Worm (Caenorhabditis elegans): ENCODE measurements around the gene Y10G11A.1.

Y10G11A.1 gene

DNA sequence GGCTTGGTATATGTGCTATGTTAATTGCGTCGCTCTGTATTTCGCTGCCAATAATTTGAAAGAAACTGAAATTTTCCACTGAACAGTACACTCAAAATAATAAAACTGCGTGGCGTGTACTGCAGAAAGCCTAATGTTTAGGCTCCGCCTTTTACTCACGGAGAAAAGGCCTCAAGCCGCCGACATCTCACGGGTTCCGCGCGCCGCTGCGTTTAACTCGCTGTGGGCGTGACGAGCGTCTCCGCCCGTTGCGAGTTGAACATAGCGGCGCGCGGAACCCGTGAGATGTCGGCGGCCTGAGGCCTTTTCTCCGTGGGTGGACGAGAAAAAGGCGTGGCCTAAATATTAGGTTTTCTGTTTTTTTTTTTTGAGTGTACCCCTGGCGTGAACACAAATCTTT is 39.8 kb upstream of the Y10G11A.1 start:
- no peak for TF ChIP-seq nhr-76 (tag; optimal IDR thresholded peaks at IDR 0.05)
- TF ChIP-seq tbx-8 (GFP tag; optimal IDR thresholded peaks at IDR 0.05): no peak
- TF ChIP-seq bed-3 (GFP tag; optimal IDR thresholded peaks at IDR 0.05): no peak
- no peak for TF ChIP-seq lin-32 (GFP tag; optimal IDR thresholded peaks at IDR 0.05)

DNA sequence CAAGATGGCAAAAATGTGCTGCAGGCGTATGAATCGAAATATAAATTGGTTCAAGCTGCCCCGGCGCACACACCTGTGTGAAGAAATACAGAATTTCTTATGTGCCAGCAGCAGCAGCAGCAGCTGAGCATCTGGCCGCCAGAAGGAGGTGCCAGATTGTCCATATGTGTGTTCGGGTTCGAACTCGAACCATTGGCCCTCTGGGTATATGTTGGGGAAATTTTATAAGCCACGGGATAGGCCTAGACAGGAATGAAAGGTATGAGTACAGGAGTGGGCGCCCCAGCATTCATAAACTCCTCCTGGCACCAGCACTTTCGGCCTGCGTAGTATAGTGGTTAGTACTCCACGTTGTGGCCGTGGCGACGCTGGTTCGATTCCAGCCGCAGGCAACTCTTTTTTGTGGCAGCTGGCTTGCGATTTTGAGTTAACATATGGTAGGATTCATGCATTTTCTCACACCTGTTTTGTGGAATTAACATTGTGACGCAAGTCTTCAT is 36.3 kb upstream of the Y10G11A.1 start:
- no peak for TF ChIP-seq nhr-28 (tag; optimal IDR thresholded peaks at IDR 0.05)
- no peak for TF ChIP-seq lin-13 (tag; optimal IDR thresholded peaks at IDR 0.05)
- TF ChIP-seq ces-1 (GFP tag; optimal IDR thresholded peaks at IDR 0.05): no peak
- no peak for TF ChIP-seq ceh-83 (GFP tag; optimal IDR thresholded peaks at IDR 0.05)
- no peak for TF ChIP-seq nhr-2 (tag; optimal IDR thresholded peaks at IDR 0.05)
- no peak for TF ChIP-seq zip-8 (tag; optimal IDR thresholded peaks at IDR 0.05)
- TF ChIP-seq unc-39 (tag; optimal IDR thresholded peaks at IDR 0.05): no peak
- TF ChIP-seq drap-1 (GFP tag; optimal IDR thresholded peaks at IDR 0.05): peak; percentile 47
- TF ChIP-seq flh-1 (GFP tag; optimal IDR thresholded peaks at IDR 0.05): peak; percentile 35
- peak; percentile 21 for TF ChIP-seq ham-2 (GFP tag; optimal IDR thresholded peaks at IDR 0.05)
- TF ChIP-seq nhr-12 (tag; optimal IDR thresholded peaks at IDR 0.05): no peak
- no peak for TF ChIP-seq nhr-237 (tag; optimal IDR thresholded peaks at IDR 0.05)
- no peak for TF ChIP-seq ztf-11 (tag; optimal IDR thresholded peaks at IDR 0.05)
- TF ChIP-seq ceh-39 (tag; optimal IDR thresholded peaks at IDR 0.05): no peak
- TF ChIP-seq tbx-8 (GFP tag; optimal IDR thresholded peaks at IDR 0.05): no peak
- TF ChIP-seq cnd-1 (tag; optimal IDR thresholded peaks at IDR 0.05): peak; percentile 53
- TF ChIP-seq M03D4.4 (tag; optimal IDR thresholded peaks at IDR 0.05): peak; percentile 70
- peak; percentile 20 for TF ChIP-seq mls-2 (tag; optimal IDR thresholded peaks at IDR 0.05)
- TF ChIP-seq hlh-1 (tag; optimal IDR thresholded peaks at IDR 0.05): peak; percentile 14
- TF ChIP-seq mab-5 (tag; optimal IDR thresholded peaks at IDR 0.05): no peak
- TF ChIP-seq unc-120 (tag; optimal IDR thresholded peaks at IDR 0.05; ENCODE audit: poor library complexity, severe bottlenecking): peak; percentile 17
- peak; percentile 93 for TF ChIP-seq lin-32 (GFP tag; optimal IDR thresholded peaks at IDR 0.05)
- TF ChIP-seq ceh-43 (GFP tag; optimal IDR thresholded peaks at IDR 0.05): peak; percentile 50
- TF ChIP-seq lsy-2 (tag; optimal IDR thresholded peaks at IDR 0.05): no peak
- TF ChIP-seq sptf-1 (tag; optimal IDR thresholded peaks at IDR 0.05): peak; percentile 70
- TF ChIP-seq sem-2 (GFP tag; optimal IDR thresholded peaks at IDR 0.05): peak; percentile 37

DNA sequence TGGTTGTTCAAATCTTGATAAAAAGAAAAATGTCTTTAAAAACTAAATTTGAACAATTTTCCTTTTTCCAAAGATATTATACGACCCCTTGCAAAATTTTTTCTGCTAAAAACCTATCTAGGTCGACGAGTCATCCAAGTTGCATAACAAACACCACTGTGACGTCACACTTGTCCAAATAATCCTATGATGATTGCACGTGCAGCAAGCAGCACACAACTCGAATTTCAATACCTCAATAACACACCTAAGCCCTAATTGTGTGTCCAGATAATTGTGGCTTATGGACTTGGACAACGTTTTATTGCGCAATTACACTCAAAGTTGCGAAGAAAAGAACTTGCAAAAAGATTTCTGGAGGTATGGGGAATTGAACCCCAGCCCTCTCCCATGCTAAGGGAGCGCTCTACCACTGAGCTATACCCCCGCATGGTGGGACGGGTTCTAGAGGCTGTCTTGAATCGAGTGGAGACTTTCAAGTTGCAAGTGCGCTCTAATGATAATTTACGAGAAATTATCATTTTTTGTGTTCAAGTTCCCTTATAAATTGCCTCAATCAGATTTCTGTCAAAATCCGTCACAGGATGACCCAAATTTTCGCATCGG is 35.5 kb upstream of the Y10G11A.1 start:
- TF ChIP-seq ceh-83 (GFP tag; optimal IDR thresholded peaks at IDR 0.05) (no peak), drap-1 (GFP tag; optimal IDR thresholded peaks at IDR 0.05) (peak; percentile 44), elt-1 (tag; optimal IDR thresholded peaks at IDR 0.05; ENCODE audit: borderline replicate concordance, insufficient read depth) (no peak), unc-39 (tag; optimal IDR thresholded peaks at IDR 0.05) (no peak), flh-1 (GFP tag; optimal IDR thresholded peaks at IDR 0.05) (no peak), mep-1 (tag; optimal IDR thresholded peaks at IDR 0.05) (no peak), lin-32 (GFP tag; optimal IDR thresholded peaks at IDR 0.05) (no peak), hlh-1 (tag; optimal IDR thresholded peaks at IDR 0.05) (no peak), sem-2 (GFP tag; optimal IDR thresholded peaks at IDR 0.05) (peak; percentile 66), mls-2 (tag; optimal IDR thresholded peaks at IDR 0.05) (peak; percentile 35), zip-8 (tag; optimal IDR thresholded peaks at IDR 0.05) (peak; percentile 97), snpc-4 (tag; optimal IDR thresholded peaks at IDR 0.05) (no peak), nhr-76 (tag; optimal IDR thresholded peaks at IDR 0.05) (no peak), bed-3 (GFP tag; optimal IDR thresholded peaks at IDR 0.05) (no peak), nhr-2 (tag; optimal IDR thresholded peaks at IDR 0.05) (peak; percentile 75), sptf-1 (tag; optimal IDR thresholded peaks at IDR 0.05) (peak; percentile 67), M03D4.4 (tag; optimal IDR thresholded peaks at IDR 0.05) (peak; percentile 25), unc-62 (GFP tag; optimal IDR thresholded peaks at IDR 0.05) (no peak), cnd-1 (tag; optimal IDR thresholded peaks at IDR 0.05) (peak; percentile 43), unc-120 (tag; optimal IDR thresholded peaks at IDR 0.05; ENCODE audit: poor library complexity, severe bottlenecking) (peak; percentile 15)

DNA sequence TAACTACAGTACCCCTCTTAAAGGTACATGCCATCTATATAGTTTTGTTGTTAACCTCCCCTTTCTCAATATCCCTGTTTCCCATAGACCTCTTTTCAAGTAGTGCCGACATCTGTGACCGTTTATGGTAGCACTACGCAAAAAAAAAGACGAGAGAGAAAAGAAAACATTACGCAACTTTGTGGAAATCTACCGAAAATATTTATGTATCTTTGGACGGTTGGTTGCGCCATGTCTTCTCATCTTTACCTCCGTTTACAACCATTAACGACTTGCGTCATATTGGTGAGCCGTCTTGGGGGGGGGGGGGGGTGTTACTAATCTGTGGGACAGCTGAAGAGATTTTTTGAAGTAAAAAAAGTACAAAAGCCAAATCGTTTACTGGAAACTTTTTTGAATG is 33.0 kb upstream of the Y10G11A.1 start:
- no peak for TF ChIP-seq snpc-4 (tag; optimal IDR thresholded peaks at IDR 0.05)
- TF ChIP-seq lin-13 (tag; optimal IDR thresholded peaks at IDR 0.05): no peak
- no peak for TF ChIP-seq blmp-1 (tag; optimal IDR thresholded peaks at IDR 0.05)
- TF ChIP-seq nhr-2 (tag; optimal IDR thresholded peaks at IDR 0.05): peak; percentile 89
- TF ChIP-seq elt-1 (tag; optimal IDR thresholded peaks at IDR 0.05; ENCODE audit: borderline replicate concordance, insufficient read depth): no peak
- peak; percentile 91 for TF ChIP-seq zip-8 (tag; optimal IDR thresholded peaks at IDR 0.05)
- no peak for TF ChIP-seq ztf-11 (tag; optimal IDR thresholded peaks at IDR 0.05)
- TF ChIP-seq hlh-1 (tag; optimal IDR thresholded peaks at IDR 0.05): no peak
- no peak for TF ChIP-seq nhr-237 (tag; optimal IDR thresholded peaks at IDR 0.05)
- no peak for TF ChIP-seq lsy-2 (tag; optimal IDR thresholded peaks at IDR 0.05)
- no peak for TF ChIP-seq mep-1 (tag; optimal IDR thresholded peaks at IDR 0.05)
- no peak for TF ChIP-seq drap-1 (GFP tag; optimal IDR thresholded peaks at IDR 0.05)
- TF ChIP-seq ces-1 (GFP tag; optimal IDR thresholded peaks at IDR 0.05): no peak
- no peak for TF ChIP-seq ceh-83 (GFP tag; optimal IDR thresholded peaks at IDR 0.05)
- TF ChIP-seq sem-2 (GFP tag; optimal IDR thresholded peaks at IDR 0.05): no peak
